Worm (Caenorhabditis elegans) whole organism, mixed stage, embryonic: Measurements from ENCODE around the gene F56A8.8.
"Not testable (repeated sequence)": the region's sequence is repeated elsewhere in the genome, so short reads cannot be mapped to it uniquely, and the experiment has no call there.

Source experiments
- bed-3 ChIP-seq: fragments of 200-800 bp; sonication (Bioruptor generic); optimal IDR thresholded peaks from 3 replicates; lab custom pipeline; 2018; ENCODE audit warnings: mild to moderate bottlenecking, missing genetic modification characterization, moderate library complexity, missing compliant biosample characterization
- ceh-43 ChIP-seq: fragments of 200-800 bp; sonication (Bioruptor generic); optimal IDR thresholded peaks from 2 replicates; lab custom pipeline; 2018; ENCODE audit warnings: mild to moderate bottlenecking, missing genetic modification characterization, moderate library complexity, missing compliant biosample characterization
- ceh-83 ChIP-seq: fragments of 200-800 bp; sonication (Bioruptor generic); optimal IDR thresholded peaks from 2 replicates; lab custom pipeline; 2018; ENCODE audit warnings: mild to moderate bottlenecking, missing genetic modification characterization, missing compliant biosample characterization
- ces-1 ChIP-seq: fragments of 150-350 bp; optimal IDR thresholded peaks from 2 replicates; lab custom pipeline; 2014; ENCODE audit warnings: missing biosample characterization, missing genetic modification reagents, missing genetic modification characterization
- cnd-1 ChIP-seq: fragments of 200-800 bp; sonication (Bioruptor generic); optimal IDR thresholded peaks from 2 replicates; lab custom pipeline; 2018; ENCODE audit warnings: mild to moderate bottlenecking, missing genetic modification characterization, missing compliant biosample characterization
- drap-1 ChIP-seq: fragments of 200-800 bp; sonication (Bioruptor generic); optimal IDR thresholded peaks from 3 replicates; lab custom pipeline; 2018; ENCODE audit warnings: mild to moderate bottlenecking, missing genetic modification characterization, missing compliant biosample characterization
- elt-1 ChIP-seq: sonication (generic microtip); optimal IDR thresholded peaks from 2 replicates; lab custom pipeline; 2017; ENCODE audit warnings: missing genetic modification characterization, mild to moderate bottlenecking, missing compliant biosample characterization, antibody characterized with exemption, moderate library complexity, borderline replicate concordance; ENCODE audit not compliant: insufficient read depth
- ham-2 ChIP-seq: fragments of 200-800 bp; sonication (Bioruptor generic); optimal IDR thresholded peaks from 2 replicates; lab custom pipeline; 2018; ENCODE audit warnings: mild to moderate bottlenecking, missing genetic modification characterization, missing compliant biosample characterization
- hlh-1 ChIP-seq: fragments of 150-350 bp; optimal IDR thresholded peaks from 2 replicates; lab custom pipeline; 2014; ENCODE audit warnings: missing biosample characterization, missing genetic modification reagents, missing genetic modification characterization
- lin-13 ChIP-seq: fragments of 150-350 bp; optimal IDR thresholded peaks from 2 replicates; lab custom pipeline; 2014; ENCODE audit warnings: missing biosample characterization, missing genetic modification characterization
- lsy-2 ChIP-seq: fragments of 150-350 bp; optimal IDR thresholded peaks from 2 replicates; lab custom pipeline; 2014; ENCODE audit warnings: missing biosample characterization, missing genetic modification characterization
- mab-5 ChIP-seq: fragments of 150-350 bp; optimal IDR thresholded peaks from 2 replicates; lab custom pipeline; 2014; ENCODE audit warnings: missing biosample characterization, missing genetic modification characterization
- mep-1 ChIP-seq: fragments of 150-350 bp; optimal IDR thresholded peaks from 2 replicates; lab custom pipeline; 2017; ENCODE audit warnings: missing biosample characterization, missing genetic modification reagents, missing genetic modification characterization, inconsistent platforms
- mls-2 ChIP-seq: sonication (generic microtip); optimal IDR thresholded peaks from 2 replicates; lab custom pipeline; 2016; ENCODE audit warnings: mild to moderate bottlenecking, missing genetic modification characterization, moderate library complexity, missing compliant biosample characterization
- nhr-12 ChIP-seq: fragments of 150-350 bp; optimal IDR thresholded peaks from 2 replicates; lab custom pipeline; 2014; ENCODE audit warnings: missing biosample characterization, missing genetic modification characterization
- nhr-237 ChIP-seq: fragments of 150-350 bp; optimal IDR thresholded peaks from 2 replicates; lab custom pipeline; 2014; ENCODE audit warnings: missing biosample characterization, missing genetic modification characterization
- nhr-76 ChIP-seq: sonication (generic microtip); optimal IDR thresholded peaks from 2 replicates; lab custom pipeline; 2017; ENCODE audit warnings: missing biosample characterization, missing genetic modification characterization
- pha-4 ChIP-seq: fragments of 150-350 bp; optimal IDR thresholded peaks from 2 replicates; lab custom pipeline; 2018; ENCODE audit warnings: missing biosample characterization, missing genetic modification reagents, missing genetic modification characterization
- sem-2 ChIP-seq: fragments of 200-800 bp; sonication (Bioruptor generic); optimal IDR thresholded peaks from 2 replicates; lab custom pipeline; 2018; ENCODE audit warnings: mild to moderate bottlenecking, missing genetic modification characterization, missing compliant biosample characterization
- snpc-4 ChIP-seq: fragments of 150-350 bp; optimal IDR thresholded peaks from 2 replicates; lab custom pipeline; 2014; ENCODE audit warnings: missing biosample characterization, missing genetic modification characterization
- sptf-1 ChIP-seq: sonication (generic microtip); optimal IDR thresholded peaks from 2 replicates; lab custom pipeline; 2017; ENCODE audit warnings: mild to moderate bottlenecking, missing genetic modification characterization, moderate library complexity, missing compliant biosample characterization
- tbx-8 ChIP-seq: fragments of 200-800 bp; sonication (Bioruptor generic); optimal IDR thresholded peaks from 2 replicates; lab custom pipeline; 2018; ENCODE audit warnings: mild to moderate bottlenecking, missing genetic modification characterization, moderate library complexity, missing compliant biosample characterization
- unc-120 ChIP-seq: sonication (generic microtip); optimal IDR thresholded peaks from 2 replicates; lab custom pipeline; 2017; ENCODE audit warnings: missing genetic modification characterization, missing compliant biosample characterization; ENCODE audit not compliant: poor library complexity, severe bottlenecking
- unc-62 ChIP-seq: fragments of 150-350 bp; optimal IDR thresholded peaks from 2 replicates; lab custom pipeline; 2014; ENCODE audit warnings: missing biosample characterization, missing genetic modification reagents, missing genetic modification characterization
- zip-8 ChIP-seq: fragments of 150-350 bp; optimal IDR thresholded peaks from 2 replicates; lab custom pipeline; 2014; ENCODE audit warnings: missing biosample characterization, missing genetic modification characterization

The F56A8.8 gene

ce11 chrIII:13285421-13285820 lies at the start of gene F56A8.8:
Gene F56A8.8, plus strand, starts transcription at chrIII:13285721.
- TF ChIP-seq nhr-237 (tag; lab: Kevin White, UChicago), result no peak
- TF ChIP-seq bed-3 (GFP tag; lab: Kevin White, UChicago), result no peak
- no peak for TF ChIP-seq mls-2 (tag; lab: Kevin White, UChicago)
- TF ChIP-seq ceh-83 (GFP tag; lab: Kevin White, UChicago), result no peak
- no peak for TF ChIP-seq tbx-8 (GFP tag; lab: Kevin White, UChicago)
- no peak for TF ChIP-seq zip-8 (tag; lab: Kevin White, UChicago)
- TF ChIP-seq snpc-4, result no peak
- no peak for TF ChIP-seq nhr-12 (tag; lab: Kevin White, UChicago)

DNA sequence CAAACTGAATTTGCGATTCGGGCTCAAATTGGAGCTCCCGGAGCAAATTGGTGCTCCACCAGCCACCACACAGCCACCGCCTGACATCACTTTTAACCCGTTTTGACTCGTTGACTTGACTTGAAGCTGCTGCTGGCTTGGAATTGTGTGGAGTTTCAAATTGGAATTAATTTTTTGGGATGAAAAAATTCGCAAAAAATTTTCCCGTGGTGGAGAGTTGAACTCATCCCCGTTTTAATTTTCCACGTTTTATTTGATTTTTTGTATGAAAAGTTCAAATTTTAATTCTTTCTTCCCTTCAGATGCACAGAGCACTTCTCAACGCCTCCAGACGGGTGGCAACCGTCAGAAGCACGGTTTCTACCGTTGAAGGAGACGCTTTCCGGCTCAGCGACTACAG lies 40.2 kb upstream of the F56A8.8 start, which contains the start of gene Y43F4A.4:
Y43F4A.4 (plus strand) TSS at position 301 of the 400 bp plus-strand sequence.
- not testable (repeated sequence) for TF ChIP-seq lsy-2, zip-8, pha-4 (tag; lab: Kevin White, UChicago)

DNA sequence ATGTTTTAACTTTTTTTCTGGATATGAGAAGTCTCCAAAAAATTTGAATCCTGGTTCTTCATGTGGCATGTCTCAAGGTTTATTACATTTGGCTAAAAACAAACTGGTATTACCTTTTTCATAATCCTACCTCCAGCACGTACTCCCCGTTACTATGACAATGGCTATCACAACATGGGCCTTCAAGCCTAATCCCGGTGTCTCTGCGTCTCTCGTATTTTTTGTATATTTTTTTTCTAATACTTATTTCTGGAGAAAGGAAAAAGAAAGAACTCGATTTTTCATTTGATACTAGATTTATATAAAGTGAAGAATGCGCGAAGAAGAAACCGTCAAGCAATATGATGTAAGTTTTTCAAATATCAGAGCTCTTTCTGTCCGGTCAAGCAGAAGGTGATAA lies 39.3 kb upstream of the F56A8.8 start, which contains the start of gene anoh-1:
anoh-1 (plus strand) TSS at position 301 of the 400 bp plus-strand sequence.
- TF ChIP-seq ceh-43 (GFP tag; lab: Kevin White, UChicago) (no peak), drap-1 (GFP tag; lab: Kevin White, UChicago) (no peak), sptf-1 (tag; lab: Kevin White, UChicago) (no peak), lin-13 (no peak), cnd-1 (tag; lab: Kevin White, UChicago) (no peak), lsy-2 (tag; lab: Kevin White, UChicago) (no peak), unc-120 (tag; lab: Kevin White, UChicago) (no peak), pha-4 (tag; lab: Kevin White, UChicago) (no peak), mep-1 (tag; lab: Kevin White, UChicago) (no peak), mls-2 (tag; lab: Kevin White, UChicago) (no peak), elt-1 (tag; lab: Kevin White, UChicago) (no peak), hlh-1 (tag; lab: Kevin White, UChicago) (no peak), ham-2 (no peak), nhr-76 (tag; lab: Kevin White, UChicago) (no peak), unc-62 (GFP tag; lab: Kevin White, UChicago) (no peak), zip-8 (tag; lab: Kevin White, UChicago) (no peak), bed-3 (GFP tag; lab: Kevin White, UChicago) (no peak), snpc-4 (no peak), ceh-83 (GFP tag; lab: Kevin White, UChicago) (no peak), tbx-8 (GFP tag; lab: Kevin White, UChicago) (no peak)

DNA sequence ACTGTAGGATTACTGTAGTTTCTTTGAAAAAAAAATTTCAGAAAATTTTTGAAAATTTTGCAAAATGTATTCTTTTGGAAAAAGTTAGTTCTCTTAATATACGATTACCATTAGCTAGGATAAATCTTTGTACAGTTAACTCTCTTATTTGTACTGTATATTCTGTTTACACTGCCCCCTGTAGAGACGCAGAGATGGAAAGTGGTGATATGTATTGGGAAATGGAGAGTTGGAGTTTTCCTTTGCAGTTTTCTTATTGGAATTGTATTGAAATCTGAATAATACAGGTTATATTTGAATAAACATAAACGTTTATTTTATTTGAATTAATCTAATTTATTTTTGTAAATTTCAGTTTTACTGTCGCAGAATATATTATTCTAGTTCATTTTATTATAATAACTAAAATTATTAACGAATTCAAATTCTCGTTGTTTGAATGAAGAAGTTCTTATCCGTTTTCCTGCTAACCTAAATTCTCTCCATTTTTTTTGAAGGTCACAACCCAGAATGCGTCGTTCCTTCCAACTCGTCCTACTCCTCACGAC lies 31.3 kb upstream of the F56A8.8 start, which contains the start of gene F56A8.9:
F56A8.9 (plus strand) TSS at position 498 of the 548 bp plus-strand sequence.
- TF ChIP-seq pha-4 (tag; lab: Kevin White, UChicago) (peak; percentile 45), mab-5 (tag; lab: Kevin White, UChicago) (no peak), sem-2 (no peak)
- TF ChIP-seq, all 35 proteins: peak for 1

- TF ChIP-seq sptf-1 (tag; lab: Kevin White, UChicago) (peak; percentile 7), lsy-2 (tag; lab: Kevin White, UChicago) (peak; percentile 14), hlh-1 (tag; lab: Kevin White, UChicago) (peak; percentile 35), bed-3 (GFP tag; lab: Kevin White, UChicago) (no peak), mep-1 (tag; lab: Kevin White, UChicago) (peak; percentile 3), nhr-237 (tag; lab: Kevin White, UChicago) (peak; percentile 13), ceh-43 (GFP tag; lab: Kevin White, UChicago) (no peak), drap-1 (GFP tag; lab: Kevin White, UChicago) (no peak), cnd-1 (tag; lab: Kevin White, UChicago) (no peak), ces-1 (GFP tag; lab: Kevin White, UChicago) (peak; percentile 36), pha-4 (tag; lab: Kevin White, UChicago) (peak; percentile 51), mab-5 (tag; lab: Kevin White, UChicago) (peak; percentile 35)
Observed at ce11 chrIII:13256438-13256928, 29.0 kb upstream of the F56A8.8 start, which contains the start of gene F56A8.3. Gene F56A8.3, plus strand, starts transcription at chrIII:13256878.
